Worm (Caenorhabditis elegans): ENCODE results near the gene cpt-1.

The cpt-1 gene

DNA sequence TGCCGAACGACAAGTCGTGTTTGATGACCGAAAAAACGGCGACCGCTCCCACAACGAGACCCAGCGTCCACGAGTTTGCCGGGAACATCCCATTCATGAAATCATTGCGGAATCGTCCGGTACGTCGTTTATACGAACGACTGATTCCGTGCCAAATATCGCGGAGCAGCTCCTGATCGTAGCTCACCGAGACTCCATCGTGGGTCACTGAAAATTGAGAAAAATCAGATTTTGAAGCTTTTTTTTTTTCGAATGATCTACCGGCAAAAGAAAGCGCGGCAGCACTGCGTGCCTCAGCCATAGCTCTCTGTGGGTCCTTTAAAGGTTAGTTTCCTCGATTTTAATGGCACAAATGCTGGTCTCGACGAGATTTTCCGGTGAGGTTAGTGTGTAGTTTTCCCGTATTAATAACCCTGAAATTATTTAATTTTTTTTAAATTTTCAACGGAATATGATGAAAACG is at the start of gene cpt-1:
TSS of gene cpt-1 (minus strand) at position 413 of the 463 bp plus-strand sequence.
- TF ChIP-seq unc-62 (GFP tag; optimal IDR thresholded peaks at IDR 0.05), result no peak

DNA sequence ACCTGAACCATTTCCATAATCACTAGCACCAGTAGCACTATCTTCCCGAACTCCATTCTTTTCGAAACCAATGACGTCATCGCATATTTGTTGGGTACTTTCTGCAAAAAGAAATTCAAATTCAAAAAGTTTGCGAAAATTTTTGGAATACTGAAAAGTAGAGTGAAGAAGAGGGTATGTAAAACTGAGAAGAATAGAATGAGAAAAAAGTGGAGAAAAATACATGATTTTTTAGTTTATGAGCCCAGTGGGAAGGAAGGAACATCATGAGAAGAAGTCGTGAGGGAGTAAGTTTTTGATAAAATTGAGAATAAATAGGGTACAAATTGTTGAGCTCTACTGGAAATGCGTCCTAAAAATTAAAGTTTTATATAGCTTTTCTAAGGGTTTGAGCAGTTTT is 43.8 kb upstream of the cpt-1 start, which contains the start of gene lgc-35:
TSS of gene lgc-35 (minus strand) at position 101 of the 400 bp plus-strand sequence.
- no peak for TF ChIP-seq unc-62 (GFP tag; optimal IDR thresholded peaks at IDR 0.05)

DNA sequence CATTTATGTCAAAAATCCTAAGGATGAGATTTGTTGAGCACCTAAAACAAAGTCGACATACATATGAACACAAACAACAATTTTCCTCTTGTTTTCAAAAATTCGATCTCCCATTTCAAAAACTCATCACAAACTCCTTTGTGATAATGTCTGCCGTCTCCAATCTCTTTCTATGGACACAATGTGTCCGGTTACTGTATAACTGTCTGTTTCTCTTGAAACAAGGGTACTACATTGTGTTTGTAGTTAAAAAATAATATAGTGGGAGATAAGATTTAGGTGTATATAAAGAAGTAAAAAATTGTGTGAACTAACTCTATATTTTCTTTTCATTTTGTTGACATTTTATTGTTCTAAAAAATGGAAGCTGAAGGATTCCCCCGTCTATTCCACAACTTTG is 34.1 kb upstream of the cpt-1 start, which contains the start of gene bcmo-1:
TSS of gene bcmo-1 (plus strand) at position 330 of the 400 bp plus-strand sequence.
- TF ChIP-seq unc-62 (GFP tag; optimal IDR thresholded peaks at IDR 0.05), result no peak

DNA sequence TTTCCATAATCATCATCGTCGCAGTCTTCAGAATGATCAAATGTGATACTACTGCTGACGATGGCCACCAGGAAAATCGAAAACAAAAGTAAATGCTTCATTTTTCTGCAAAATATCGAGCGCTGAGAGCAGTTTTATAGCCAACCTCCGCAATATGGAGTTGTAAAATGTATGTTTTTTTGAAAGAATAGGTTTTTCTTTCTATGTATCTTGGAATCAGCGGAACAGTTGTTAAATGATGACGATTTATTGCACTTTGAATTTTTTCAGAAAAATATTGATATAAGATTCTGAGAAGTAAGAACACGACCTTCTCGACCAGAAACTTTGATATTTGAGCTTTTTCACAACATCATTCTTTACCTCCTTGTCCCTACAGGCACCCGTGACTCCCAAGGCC is 32.6 kb upstream of the cpt-1 start, which contains the start of gene Y46G5A.23:
TSS of gene Y46G5A.23 (minus strand) at position 101 of the 400 bp plus-strand sequence.
- no peak for TF ChIP-seq unc-62 (GFP tag; optimal IDR thresholded peaks at IDR 0.05)

DNA sequence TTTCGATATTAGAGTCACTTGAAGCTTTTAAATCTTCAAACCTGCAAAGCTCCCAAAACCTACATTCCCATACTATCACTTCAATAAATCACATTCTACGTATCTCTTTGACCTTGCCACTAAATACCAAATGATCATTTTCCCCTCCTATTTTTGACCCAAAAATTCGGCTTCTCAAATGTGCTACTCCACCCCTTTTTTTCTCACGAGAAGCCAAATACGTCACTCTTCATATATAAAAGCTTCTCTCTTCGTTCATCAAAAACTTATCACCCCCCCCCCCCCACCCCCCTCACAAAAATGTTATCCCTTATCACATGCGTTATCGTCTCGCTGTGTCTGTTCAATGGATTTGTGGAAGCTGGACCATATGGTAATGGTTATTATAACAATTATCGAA is 30.5 kb upstream of the cpt-1 start, which contains the start of gene Y46G5A.38:
TSS of gene Y46G5A.38 (plus strand) at position 301 of the 400 bp plus-strand sequence.
- no peak for TF ChIP-seq unc-62 (GFP tag; optimal IDR thresholded peaks at IDR 0.05)

DNA sequence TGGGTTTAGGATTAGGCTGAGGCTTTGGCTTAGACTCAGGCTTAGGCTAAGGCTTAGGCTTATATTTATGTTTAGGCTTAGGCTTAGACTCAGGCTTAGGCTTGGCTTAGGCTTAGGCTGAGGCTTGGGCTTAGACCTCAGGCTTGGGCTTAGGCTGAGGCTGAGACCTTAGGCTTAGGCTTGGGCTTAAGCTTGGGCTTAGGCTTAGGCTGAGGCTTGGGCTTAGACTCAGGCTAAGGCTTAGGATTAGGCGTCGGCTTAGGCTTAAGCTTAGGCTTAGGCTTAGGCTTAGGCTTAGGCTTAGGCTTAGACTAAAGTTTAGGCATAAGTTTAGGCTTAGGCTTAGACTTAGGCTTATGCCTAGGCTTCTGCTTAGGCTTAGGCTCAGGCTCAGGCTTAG is 28.2 kb upstream of the cpt-1 start:
- no peak for TF ChIP-seq unc-62 (GFP tag; optimal IDR thresholded peaks at IDR 0.05)

DNA sequence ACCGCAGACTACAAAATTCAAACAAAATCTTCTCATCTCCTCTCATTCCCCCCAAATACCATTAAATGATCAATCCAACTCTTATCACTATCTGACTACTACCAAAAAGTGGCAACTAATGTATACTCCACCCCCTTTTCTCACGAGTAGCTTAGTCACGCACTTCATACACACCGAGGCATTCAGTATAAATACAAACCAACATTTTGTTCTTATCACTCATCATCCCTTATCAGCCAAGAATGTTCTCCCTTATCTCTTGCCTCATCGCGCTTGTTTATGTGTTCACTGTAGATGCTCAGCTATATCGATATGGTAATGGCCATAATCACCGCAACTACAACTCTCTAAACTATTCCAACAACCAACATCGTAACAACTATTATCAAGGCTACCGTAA is 27.2 kb upstream of the cpt-1 start, which contains the start of gene Y46G5A.36:
TSS of gene Y46G5A.36 (plus strand) at position 243 of the 400 bp plus-strand sequence.
- no peak for TF ChIP-seq unc-62 (GFP tag; optimal IDR thresholded peaks at IDR 0.05)

DNA sequence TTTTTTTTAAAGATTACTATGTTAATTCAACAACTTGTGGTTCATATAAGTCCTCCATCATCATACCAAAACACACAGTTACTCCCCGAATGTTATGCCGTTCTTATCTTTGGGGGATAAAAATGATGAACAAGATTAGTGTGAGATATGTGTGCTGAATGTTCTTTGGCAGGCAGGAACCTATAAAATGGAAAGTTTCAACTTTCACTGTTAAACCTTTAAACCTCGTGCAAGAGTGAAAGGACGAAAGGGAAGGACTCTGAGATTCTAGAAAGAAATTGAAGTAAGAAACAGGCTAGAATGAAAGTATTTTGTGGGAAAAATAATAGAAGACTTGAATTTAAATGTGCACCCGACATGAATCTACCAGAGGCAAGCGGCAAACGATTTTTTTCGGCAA is 23.7 kb upstream of the cpt-1 start:
- no peak for TF ChIP-seq unc-62 (GFP tag; optimal IDR thresholded peaks at IDR 0.05)

DNA sequence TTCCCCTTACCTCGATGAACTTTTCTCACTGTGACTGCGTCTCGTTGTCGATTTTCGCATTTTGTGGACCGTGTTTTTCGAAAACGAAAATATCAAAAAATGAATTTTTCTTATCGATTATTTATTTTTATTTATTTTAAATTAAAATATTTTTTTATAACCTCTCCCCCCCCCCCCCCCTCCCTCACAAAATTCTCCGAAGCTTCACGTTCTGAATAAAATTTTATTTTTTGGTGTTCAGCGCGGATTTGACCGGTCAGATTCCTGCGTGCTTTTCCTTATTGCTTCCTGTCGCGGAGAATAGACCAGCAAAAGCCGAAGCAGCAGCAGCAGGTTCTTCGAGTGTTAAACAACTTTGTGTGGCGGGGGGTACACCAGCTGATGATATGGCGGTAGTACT is 22.2 kb upstream of the cpt-1 start, which contains the start of gene Y46G5A.22:
TSS of gene Y46G5A.22 (minus strand) at position 101 of the 400 bp plus-strand sequence.
- TF ChIP-seq unc-62 (GFP tag; optimal IDR thresholded peaks at IDR 0.05), result no peak

DNA sequence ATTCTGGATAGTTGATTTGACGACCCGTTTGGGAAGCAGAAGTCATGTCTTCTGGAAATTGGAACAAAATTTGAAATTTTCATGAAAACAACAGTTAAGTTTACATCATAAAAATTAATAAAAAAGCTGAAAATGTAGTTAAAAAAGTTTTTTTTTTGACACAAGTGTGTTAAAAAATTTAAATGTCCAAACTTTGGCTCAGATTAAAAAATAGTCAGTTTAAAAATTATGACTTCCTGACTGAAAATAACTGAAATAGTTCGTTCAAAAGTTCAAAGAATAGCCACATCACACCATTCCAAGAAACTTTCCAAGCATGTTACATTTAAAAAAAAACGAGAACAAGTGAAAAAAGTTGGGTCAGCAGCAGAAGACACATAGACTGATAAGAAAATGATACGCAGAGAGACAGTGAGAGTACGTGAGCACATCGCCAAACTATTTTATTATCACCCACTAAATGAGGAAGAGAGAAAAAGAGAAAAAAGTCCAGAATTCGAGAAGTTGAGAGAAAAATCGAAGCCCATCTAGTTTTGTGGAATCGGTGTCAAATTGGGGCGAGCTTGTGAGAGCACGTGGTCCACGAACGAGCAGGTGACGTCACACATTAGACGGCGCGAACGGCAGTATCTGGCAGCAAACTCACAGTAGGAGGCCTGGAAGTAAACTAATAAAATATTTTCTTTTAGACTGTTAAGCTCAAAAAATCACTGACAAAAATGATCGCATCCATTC is 20.3 kb upstream of the cpt-1 start, which contains the start of gene acl-7:
TSS of gene acl-7 (minus strand) at position 51 of the 735 bp plus-strand sequence.
- no peak for TF ChIP-seq unc-62 (GFP tag; optimal IDR thresholded peaks at IDR 0.05)

DNA sequence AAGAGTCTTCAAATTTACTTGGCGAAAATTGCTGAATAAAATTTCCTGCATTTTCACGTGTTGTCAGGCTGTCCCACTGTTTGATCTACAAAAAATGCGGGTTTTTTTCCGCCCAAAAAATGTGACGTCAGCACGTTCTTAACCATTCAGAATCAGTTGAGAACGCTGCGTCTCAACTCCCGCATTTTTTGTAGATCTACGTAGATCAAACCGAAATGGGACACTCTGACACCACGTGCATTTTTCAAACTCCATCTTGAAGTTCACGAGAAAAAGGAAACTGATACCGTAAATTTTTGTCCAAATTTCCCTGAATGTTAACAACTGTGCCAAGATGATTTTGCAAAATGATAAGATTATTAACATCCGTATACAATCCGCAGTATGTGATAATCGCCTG is 17.0 kb upstream of the cpt-1 start:
- no peak for TF ChIP-seq unc-62 (GFP tag; optimal IDR thresholded peaks at IDR 0.05)

DNA sequence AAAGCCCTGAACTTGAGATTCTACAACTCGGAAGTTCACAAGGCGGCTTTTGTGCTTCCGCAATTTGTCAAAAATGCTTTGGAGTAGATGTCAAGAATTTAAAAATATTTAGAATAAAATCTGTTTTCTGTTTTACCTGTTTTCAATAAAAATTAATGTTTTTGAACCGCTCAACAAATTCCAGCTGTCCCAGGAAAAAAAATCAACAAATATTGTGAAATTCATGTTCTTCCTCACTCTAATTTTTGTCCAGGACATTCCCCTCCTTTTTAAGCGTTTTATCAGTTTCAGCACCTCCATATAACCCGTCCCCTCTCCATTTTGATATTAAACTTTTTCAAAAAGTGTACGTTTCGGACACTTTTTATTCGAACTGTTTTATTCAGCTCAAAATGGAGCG is 14.5 kb upstream of the cpt-1 start, which contains the start of gene Y46G5A.20:
TSS of gene Y46G5A.20 (plus strand) at position 301 of the 400 bp plus-strand sequence.
- TF ChIP-seq unc-62 (GFP tag; optimal IDR thresholded peaks at IDR 0.05), result no peak

DNA sequence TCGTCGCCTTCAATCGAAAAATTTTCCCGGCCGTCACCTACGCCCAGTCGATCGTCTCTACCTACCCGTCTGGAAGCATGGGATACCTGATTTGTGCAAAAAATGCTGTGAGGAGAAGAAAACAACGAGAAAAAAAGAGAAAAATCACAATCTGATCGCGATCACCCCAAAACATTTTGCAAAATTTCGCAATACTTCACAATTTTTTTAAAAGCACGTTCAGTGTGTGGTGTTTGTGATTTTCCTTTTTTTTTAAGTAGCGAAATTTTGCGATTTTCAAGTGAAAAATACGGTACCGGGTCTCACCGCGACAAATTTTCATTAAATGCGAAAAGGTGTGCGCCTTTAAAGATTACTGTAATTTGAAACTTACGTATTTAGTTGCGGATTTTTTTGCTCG is 13.5 kb upstream of the cpt-1 start:
- no peak for TF ChIP-seq unc-62 (GFP tag; optimal IDR thresholded peaks at IDR 0.05)

DNA sequence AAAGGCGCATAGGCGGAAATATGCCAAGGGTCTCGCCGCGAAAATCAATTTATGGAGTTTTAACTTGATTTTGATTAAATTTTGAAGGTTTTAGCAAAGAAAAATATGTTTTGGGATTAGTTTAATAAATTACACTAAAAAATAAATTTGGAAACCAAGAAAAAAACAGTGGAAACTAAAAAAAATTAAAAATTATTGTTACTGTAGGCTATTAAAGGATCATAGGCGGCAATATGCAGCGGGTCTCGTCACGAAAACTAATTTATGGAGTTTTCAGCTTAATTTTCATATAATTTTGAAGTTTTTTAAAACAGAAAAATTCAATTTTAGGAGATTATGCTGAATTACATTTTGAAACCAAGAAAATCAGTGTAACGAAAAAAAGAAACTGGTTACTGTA is 12.5 kb upstream of the cpt-1 start:
- TF ChIP-seq unc-62 (GFP tag; optimal IDR thresholded peaks at IDR 0.05), result no peak

DNA sequence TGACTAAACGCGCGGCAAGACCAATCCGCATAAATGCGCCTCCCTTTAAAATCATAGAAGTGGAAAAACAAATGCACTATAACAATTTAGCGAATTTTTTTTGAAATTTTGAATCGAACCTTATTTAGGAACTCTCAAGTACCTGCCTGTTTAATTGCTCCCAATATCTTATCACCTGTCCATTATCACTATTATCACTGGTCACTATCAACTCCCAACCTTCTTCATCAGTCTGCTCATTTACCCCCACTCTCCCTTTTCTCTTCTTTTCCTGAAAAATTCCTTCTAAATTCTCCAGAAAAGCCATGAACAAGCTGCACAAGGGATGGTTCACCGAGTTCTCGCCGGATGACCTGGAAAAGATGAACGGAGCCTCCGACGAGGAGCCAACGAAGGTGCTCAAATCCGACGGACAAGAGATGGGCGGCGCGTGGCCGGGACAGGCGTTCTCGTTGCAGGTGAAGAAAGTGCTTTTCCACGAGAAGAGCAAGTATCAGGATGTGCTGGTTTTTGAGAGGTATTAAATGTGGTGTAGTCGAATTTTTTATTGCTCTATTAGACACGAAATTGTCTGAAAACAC is 10.4 kb upstream of the cpt-1 start, which contains the start of gene spds-1:
TSS of gene spds-1 (plus strand) at position 298 of the 581 bp plus-strand sequence.
- no peak for TF ChIP-seq unc-62 (GFP tag; optimal IDR thresholded peaks at IDR 0.05)

DNA sequence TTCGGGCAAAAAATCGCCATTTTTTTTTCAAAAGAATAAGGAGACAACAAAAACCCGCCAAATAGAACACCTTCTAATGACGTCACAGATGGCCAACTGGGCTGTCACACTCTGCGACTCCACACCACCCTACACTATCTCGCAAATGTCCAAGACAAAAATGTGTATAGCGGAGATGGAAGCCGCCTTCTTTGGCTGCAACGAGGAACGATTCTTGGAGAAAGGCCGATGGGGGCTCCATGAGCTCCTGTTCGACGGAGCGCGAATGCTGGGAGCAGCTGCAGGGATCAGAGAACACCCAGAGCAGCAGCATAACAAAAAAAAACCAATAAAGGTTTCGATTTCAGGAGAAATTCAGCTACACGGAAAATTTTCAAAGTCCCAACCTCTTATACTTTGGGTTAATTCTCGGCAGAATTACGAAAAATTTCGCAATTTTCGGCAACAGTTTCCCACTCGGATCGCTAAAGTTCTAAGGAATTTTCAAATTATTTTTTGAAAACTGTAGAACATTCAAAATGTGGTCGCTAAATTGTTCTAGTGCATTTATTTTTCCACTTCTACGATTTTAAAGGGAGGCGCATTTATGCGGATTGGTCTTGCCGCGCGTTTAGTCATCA is 9.6 kb upstream of the cpt-1 start:
- TF ChIP-seq unc-62 (GFP tag; optimal IDR thresholded peaks at IDR 0.05), result no peak
